Worm (Caenorhabditis elegans): Measurements from ENCODE around the gene mes-2.

The mes-2 gene

ce11 chrII:14349356-14349923 lies 34.3 kb upstream of the mes-2 start, which contains the start of the genes Y54G11A.17, lin-7 and elof-1 (continued):
- TF ChIP-seq hmg-20 (GFP tag; IDR thresholded peaks at IDR 0.05): no peak
- TF ChIP-seq nhr-80 (tag; optimal IDR thresholded peaks at IDR 0.05): peak; percentile 6
- no peak for TF ChIP-seq F55B11.4 (tag; optimal IDR thresholded peaks at IDR 0.05; ENCODE audit: borderline replicate concordance, insufficient read depth)
- TF ChIP-seq F39B2.1 (GFP tag; IDR thresholded peaks at IDR 0.05): no peak
- no peak for TF ChIP-seq gei-17 (GFP tag; optimal IDR thresholded peaks at IDR 0.05)
- peak; percentile 48 for TF ChIP-seq ztf-18 (tag; optimal IDR thresholded peaks at IDR 0.05)
- 0 out of 2 replicates have a peak, but pooled peaks have one; percentile 49 for TF ChIP-seq attf-3 (GFP tag; conservative IDR thresholded peaks at IDR 0.05)
- no peak for TF ChIP-seq sea-2 (GFP tag; IDR thresholded peaks at IDR 0.05)
- TF ChIP-seq madf-10 (tag; optimal IDR thresholded peaks at IDR 0.05): peak; percentile 5
- TF ChIP-seq ccch-3 (GFP tag; optimal IDR thresholded peaks at IDR 0.05): no peak
- no peak for TF ChIP-seq madf-3 (GFP tag; IDR thresholded peaks at IDR 0.05)
- TF ChIP-seq pha-4 (tag; optimal IDR thresholded peaks at IDR 0.05): peak; percentile 77
- TF ChIP-seq ztf-22 (GFP tag; optimal IDR thresholded peaks at IDR 0.05): no peak
- no peak for TF ChIP-seq somi-1 (GFP tag; optimal IDR thresholded peaks at IDR 0.05)
- no peak for TF ChIP-seq Y79H2A.3 (GFP tag; conservative IDR thresholded peaks at IDR 0.05)
- no peak for TF ChIP-seq mes-4 (tag; optimal IDR thresholded peaks at IDR 0.05)
- TF ChIP-seq hmg-1.2 (GFP tag; IDR thresholded peaks at IDR 0.05): peak; percentile 65; the same call in 1 of the 2 replicates
- TF ChIP-seq fkh-3 (tag; optimal IDR thresholded peaks at IDR 0.05): no peak
- TF ChIP-seq sptf-2 (GFP tag; optimal IDR thresholded peaks at IDR 0.05): no peak
- TF ChIP-seq snpc-3.4 (tag; optimal IDR thresholded peaks at IDR 0.05): peak; percentile 71
- no peak for TF ChIP-seq tbx-9 (tag; optimal IDR thresholded peaks at IDR 0.05; ENCODE audit: borderline replicate concordance)
- TF ChIP-seq efl-1 (GFP tag; optimal IDR thresholded peaks at IDR 0.05): peak; percentile 90
- no peak for TF ChIP-seq lsy-27 (tag; optimal IDR thresholded peaks at IDR 0.05; ENCODE audit: borderline replicate concordance, insufficient read depth)
- TF ChIP-seq ceh-100 (GFP tag; IDR thresholded peaks at IDR 0.05): peak; percentile 51
- no peak for TF ChIP-seq T26A5.8 (tag; optimal IDR thresholded peaks at IDR 0.05)
- no peak for TF ChIP-seq lag-1 (GFP tag; IDR thresholded peaks at IDR 0.05)
- peak; percentile 37 for TF ChIP-seq ama-1 (optimal IDR thresholded peaks at IDR 0.05)
- TF ChIP-seq ama-1 (GFP tag; optimal IDR thresholded peaks at IDR 0.05): peak in 1 of 2 experiments; percentile 56
- peak; percentile 42; the same call in 1 of the 2 replicates for TF ChIP-seq ekl-4 (GFP tag; IDR thresholded peaks at IDR 0.05)
- no peak for TF ChIP-seq nhr-120 (GFP tag; IDR thresholded peaks at IDR 0.05)
- no peak for TF ChIP-seq bed-1 (GFP tag; IDR thresholded peaks at IDR 0.05)
- TF ChIP-seq snpc-4 (GFP tag; optimal IDR thresholded peaks at IDR 0.05): peak; percentile 32
- TF ChIP-seq snpc-4 (tag; optimal IDR thresholded peaks at IDR 0.05): peak in 3 of 4 experiments; percentile 57 to 77 (median 59)
- TF ChIP-seq D2030.7 (GFP tag; IDR thresholded peaks at IDR 0.05): peak; percentile 92
- no peak for TF ChIP-seq akir-1 (GFP tag; optimal IDR thresholded peaks at IDR 0.05)
- TF ChIP-seq ceh-58 (GFP tag; IDR thresholded peaks at IDR 0.05): no peak
- TF ChIP-seq ZK185.1 (tag; optimal IDR thresholded peaks at IDR 0.05; ENCODE audit: poor library complexity, severe bottlenecking): peak; percentile 40
- no peak for TF ChIP-seq rec-8 (tag; optimal IDR thresholded peaks at IDR 0.05)
- no peak for TF ChIP-seq hlh-26 (GFP tag; conservative IDR thresholded peaks at IDR 0.05)
- no peak for TF ChIP-seq Y53F4B.3 (GFP tag; IDR thresholded peaks at IDR 0.05)
- peak; percentile 83 for TF ChIP-seq dox-1 (GFP tag; IDR thresholded peaks at IDR 0.05)
- TF ChIP-seq let-526 (GFP tag; IDR thresholded peaks at IDR 0.05): no peak
- TF ChIP-seq lin-35 (GFP tag; optimal IDR thresholded peaks at IDR 0.05): peak in 2 of 3 experiments; percentile 9 to 85
- peak; percentile 25 for TF ChIP-seq snpc-1.1 (tag; optimal IDR thresholded peaks at IDR 0.05; ENCODE audit: insufficient read depth)
- TF ChIP-seq let-607 (tag; optimal IDR thresholded peaks at IDR 0.05): no peak
- no peak for TF ChIP-seq zim-3 (tag; optimal IDR thresholded peaks at IDR 0.05)
- TF ChIP-seq ztf-28 (GFP tag; IDR thresholded peaks at IDR 0.05): peak; percentile 69
- no peak for TF ChIP-seq ets-4 (GFP tag; optimal IDR thresholded peaks at IDR 0.05)
